Fruit fly (Drosophila melanogaster): ENCODE measurements around the gene RpS27A.

RpS27A gene

dm6 chr2L:10428528-10428927 lies 20.4 kb downstream of the RpS27A start, which contains the start of gene CG5188 (continued):
- TF ChIP-seq dpn (GFP tag; optimal IDR thresholded peaks at IDR 0.05) (peak; percentile 15 to 56), Scr (GFP tag; IDR thresholded peaks at IDR 0.05; ENCODE audit: partially characterized antibody) (peak; percentile 47; the same call in 1 of the 2 replicates), CG14014 (GFP tag; IDR thresholded peaks at IDR 0.05) (peak; percentile 35; the same call in 1 of the 2 replicates), CG10267 (tag; optimal IDR thresholded peaks at IDR 0.05) (peak; percentile 64), grn (GFP tag; optimal IDR thresholded peaks at IDR 0.05) (no peak), vvl (GFP tag; IDR thresholded peaks at IDR 0.05) (peak; percentile 79), CG15269 (tag; optimal IDR thresholded peaks at IDR 0.05) (peak; percentile 69), CG11696 (GFP tag; IDR thresholded peaks at IDR 0.05) (peak; percentile 64; the same call in 1 of the 2 replicates), sug (tag; optimal IDR thresholded peaks at IDR 0.05) (peak; percentile 35), CG2120 (GFP tag; optimal IDR thresholded peaks at IDR 0.05) (peak; percentile 56), MESR4 (GFP tag; optimal IDR thresholded peaks at IDR 0.05) (peak; percentile 43), wek (GFP tag; optimal IDR thresholded peaks at IDR 0.05) (peak; percentile 98), CG17328 (GFP tag; IDR thresholded peaks at IDR 0.05) (peak; percentile 68), E2f2 (GFP tag; IDR thresholded peaks at IDR 0.05) (peak; percentile 36; the same call in 1 of the 2 replicates), CG13775 (GFP tag; optimal IDR thresholded peaks at IDR 0.05) (peak; percentile 29), CG34376 (GFP tag; optimal IDR thresholded peaks at IDR 0.05) (peak; percentile 42), BEAF-32 (GFP tag; optimal IDR thresholded peaks at IDR 0.05) (peak; percentile 12), NC2β (GFP tag; optimal IDR thresholded peaks at IDR 0.05) (peak; percentile 17), Drgx (GFP tag; IDR thresholded peaks at IDR 0.05) (peak; percentile 44; the same call in 1 of the 2 replicates), Nf-YC (tag; optimal IDR thresholded peaks at IDR 0.05) (peak; percentile 45), Ssrp (tag; optimal IDR thresholded peaks at IDR 0.05) (peak; percentile 26), tx (GFP tag; optimal IDR thresholded peaks at IDR 0.05) (no peak), CG5953 (GFP tag; IDR thresholded peaks at IDR 0.05) (peak; percentile 54; the same call in 1 of the 2 replicates), chn (GFP tag; optimal IDR thresholded peaks at IDR 0.05) (peak; percentile 17), Bgb (GFP tag; IDR thresholded peaks at IDR 0.05; ENCODE audit: partially characterized antibody) (peak; percentile 16; the same call in 1 of the 2 replicates), Camta (GFP tag; optimal IDR thresholded peaks at IDR 0.05) (peak; percentile 2), psq (GFP tag; optimal IDR thresholded peaks at IDR 0.05) (no peak), Dll (GFP tag; IDR thresholded peaks at IDR 0.05; ENCODE audit: partially characterized antibody) (peak; percentile 35; the same call in 1 of the 4 replicates), CG11504 (tag; optimal IDR thresholded peaks at IDR 0.05) (peak; percentile 65), H2.0 (GFP tag; IDR thresholded peaks at IDR 0.05) (peak; percentile 45), ttk (GFP tag; IDR thresholded peaks at IDR 0.05) (no peak), yki (optimal IDR thresholded peaks at IDR 0.05) (no peak), gem (tag; optimal IDR thresholded peaks at IDR 0.05) (peak; percentile 74), Hsf (GFP tag; optimal IDR thresholded peaks at IDR 0.05) (peak; percentile 27), Kr (GFP tag; optimal IDR thresholded peaks at IDR 0.05) (no peak), CG13296 (GFP tag; optimal IDR thresholded peaks at IDR 0.05) (peak; percentile 34), row (GFP tag; IDR thresholded peaks at IDR 0.05) (peak; percentile 82), CG16813 (GFP tag; IDR thresholded peaks at IDR 0.05; ENCODE audit: partially characterized antibody) (0 out of 3 replicates have a peak, but pooled peaks have one; percentile 34), pnt (GFP tag; optimal IDR thresholded peaks at IDR 0.05) (peak; percentile 17), nau (GFP tag; optimal IDR thresholded peaks at IDR 0.05) (peak; percentile 10), CG11695 (GFP tag; IDR thresholded peaks at IDR 0.05) (peak; percentile 66; the same call in 2 of the 3 replicates), CG30403 (GFP tag; optimal IDR thresholded peaks at IDR 0.05) (peak; percentile 50), Xrp1 (GFP tag; IDR thresholded peaks at IDR 0.05) (peak; percentile 62; the same call in 1 of the 2 replicates), Eip74EF (GFP tag; optimal IDR thresholded peaks at IDR 0.05) (peak in 1 of 2 experiments; percentile 29), CG4617 (GFP tag; optimal IDR thresholded peaks at IDR 0.05; ENCODE audit: borderline replicate concordance) (peak; percentile 19), lab (GFP tag; optimal IDR thresholded peaks at IDR 0.05) (no peak), CG7839 (tag; optimal IDR thresholded peaks at IDR 0.05) (peak; percentile 63), Atf3 (GFP tag; optimal IDR thresholded peaks at IDR 0.05) (no peak), CG13123 (GFP tag; optimal IDR thresholded peaks at IDR 0.05) (peak; percentile 3), CG14710 (tag; optimal IDR thresholded peaks at IDR 0.05) (peak; percentile 42)
